Fruit fly (Drosophila melanogaster) S2 (cell line): ENCODE data around the gene CG13698.

Experiments used
- CG8478 ChIP-seq: fragments of >200 bp; optimal IDR thresholded peaks from 2 replicates; lab custom pipeline; 2018
- CTCF ChIP-seq, 2 experiments: fragments of >200 bp; optimal IDR thresholded peaks; 2 replicates each; lab custom pipeline; 2018

The CG13698 gene

DNA sequence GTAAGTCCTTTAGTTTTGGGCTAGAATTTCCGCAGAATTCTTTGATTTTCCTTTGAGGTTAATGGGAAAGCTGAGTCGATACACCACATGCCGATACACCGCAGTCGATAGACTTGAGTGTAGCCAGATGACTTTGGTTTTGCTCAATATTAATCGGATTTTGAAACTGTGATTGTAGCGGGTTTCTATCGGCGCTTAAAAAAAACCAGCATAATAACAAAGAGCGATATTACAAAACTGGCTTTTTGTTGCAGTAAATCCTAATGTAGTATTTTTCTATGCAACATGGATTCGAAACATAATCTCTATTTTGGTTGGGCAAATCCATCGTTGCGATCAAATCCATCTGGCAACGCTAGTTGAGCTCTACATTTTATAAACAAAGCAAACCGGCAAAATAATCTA lies 3.5 kb upstream of the CG13698 start, which contains the start of the genes Polr3D and mus304:
TSS of gene Polr3D (minus strand) at position 116 of the 405 bp plus-strand sequence.
TSS of gene mus304 (plus strand) at position 356 of the 405 bp plus-strand sequence.
- peak in 1 of 2 experiments; percentile 9 for TF ChIP-seq CTCF (optimal IDR thresholded peaks at IDR 0.05; lab: Kevin White, UChicago)
- TF ChIP-seq CG8478 (lab: Kevin White, UChicago): no peak

DNA sequence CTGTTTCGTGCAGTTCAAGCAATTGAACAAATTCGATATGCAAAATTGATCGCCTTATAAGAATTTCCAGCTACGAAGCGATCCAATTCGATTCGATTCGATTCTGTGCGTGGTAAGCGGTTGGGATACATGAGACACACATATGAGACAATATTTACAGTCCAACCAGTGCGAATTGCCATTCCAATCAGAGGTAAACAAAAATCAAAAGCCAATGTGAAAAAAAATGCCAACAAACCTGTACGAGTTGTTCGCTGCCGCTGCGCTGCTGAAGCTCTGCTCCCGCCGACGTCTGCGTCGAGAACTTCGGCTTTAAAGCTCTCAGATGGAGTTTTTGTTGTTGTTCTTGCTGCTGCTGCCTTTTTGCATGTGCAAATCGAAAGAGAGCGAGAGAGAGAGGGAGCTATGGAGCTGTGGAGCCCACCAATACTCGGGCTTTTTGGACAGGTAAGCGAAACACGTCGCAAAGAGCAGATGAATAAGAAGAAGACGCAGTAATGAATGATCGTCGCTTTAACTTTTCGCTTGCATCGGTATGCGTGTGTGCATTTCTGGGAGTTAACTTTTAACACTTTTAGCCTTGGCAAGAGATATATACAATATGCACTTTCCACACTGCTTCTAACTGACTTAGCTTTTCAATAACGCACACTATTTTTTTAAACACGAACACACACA lies 467 bp downstream of the CG13698 start:
- TF ChIP-seq CG8478 (lab: Kevin White, UChicago) (no peak), CTCF (optimal IDR thresholded peaks at IDR 0.05; lab: Kevin White, UChicago) (no peak)

DNA sequence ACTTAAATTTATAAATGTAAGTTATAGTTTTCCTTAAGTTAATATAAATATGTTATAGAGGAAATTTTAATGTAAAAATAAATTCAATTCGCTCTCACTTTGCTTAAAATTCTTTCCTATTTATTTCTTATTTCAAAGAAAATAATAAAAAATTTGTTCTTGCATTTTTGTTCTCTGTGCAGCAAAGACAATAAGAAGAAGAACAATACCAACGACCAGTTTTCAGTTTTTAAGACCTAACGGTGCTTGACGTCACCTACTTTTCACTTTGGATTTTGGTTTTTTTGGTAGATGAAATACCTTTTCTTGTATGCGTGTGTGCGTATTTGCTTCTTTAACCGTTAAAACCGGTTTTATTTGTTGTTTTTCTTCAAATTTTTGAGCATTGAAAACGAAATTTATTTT lies 3.8 kb downstream of the CG13698 start:
- TF ChIP-seq CG8478 (lab: Kevin White, UChicago) (no peak), CTCF (optimal IDR thresholded peaks at IDR 0.05; lab: Kevin White, UChicago) (no peak)

dm6 chr3L:18101421-18101996 lies 4.4 kb downstream of the CG13698 start:
- no peak for TF ChIP-seq CG8478 (lab: Kevin White, UChicago)
- no peak for TF ChIP-seq CTCF (optimal IDR thresholded peaks at IDR 0.05; lab: Kevin White, UChicago)

DNA sequence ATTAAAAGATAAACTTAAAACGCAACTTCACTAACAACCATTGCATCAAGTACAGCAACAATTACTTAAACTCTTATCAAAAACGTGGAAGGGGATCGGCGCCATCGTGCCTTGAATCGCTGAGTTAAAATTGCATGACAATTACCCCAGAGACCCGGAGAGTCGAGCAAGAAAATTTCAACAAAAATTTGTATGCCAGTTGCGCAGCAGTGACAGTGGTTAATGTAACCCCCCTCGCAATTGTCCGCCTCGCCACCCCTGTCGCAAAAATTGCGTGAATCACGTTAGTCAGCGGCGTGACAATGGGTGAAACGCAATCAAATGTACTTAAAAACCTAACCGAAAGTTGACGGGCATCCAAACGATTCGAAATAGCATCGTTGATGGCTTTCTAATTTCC lies 6.2 kb downstream of the CG13698 start:
- TF ChIP-seq CTCF (optimal IDR thresholded peaks at IDR 0.05; lab: Kevin White, UChicago): no peak
- TF ChIP-seq CG8478 (lab: Kevin White, UChicago): no peak

DNA sequence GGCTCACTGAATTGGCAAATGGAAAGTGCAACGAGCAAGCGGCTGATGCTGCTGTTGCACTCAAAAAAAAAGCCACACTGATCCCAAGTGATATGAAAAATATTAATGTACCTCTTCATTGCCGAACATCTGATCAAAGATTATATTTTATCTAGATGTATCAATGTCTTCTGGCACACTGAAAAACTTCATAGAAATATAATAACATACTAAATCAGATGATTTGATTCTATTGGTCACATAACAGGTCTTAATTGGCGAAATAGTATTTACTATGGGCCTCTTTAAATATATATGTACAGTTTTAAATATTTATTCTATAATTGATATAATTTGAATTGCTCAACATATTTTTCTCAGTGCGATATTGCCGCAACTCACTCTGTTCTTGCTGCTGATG lies 9.2 kb downstream of the CG13698 start:
- no peak for TF ChIP-seq CG8478 (lab: Kevin White, UChicago)
- TF ChIP-seq CTCF (optimal IDR thresholded peaks at IDR 0.05; lab: Kevin White, UChicago): no peak

DNA sequence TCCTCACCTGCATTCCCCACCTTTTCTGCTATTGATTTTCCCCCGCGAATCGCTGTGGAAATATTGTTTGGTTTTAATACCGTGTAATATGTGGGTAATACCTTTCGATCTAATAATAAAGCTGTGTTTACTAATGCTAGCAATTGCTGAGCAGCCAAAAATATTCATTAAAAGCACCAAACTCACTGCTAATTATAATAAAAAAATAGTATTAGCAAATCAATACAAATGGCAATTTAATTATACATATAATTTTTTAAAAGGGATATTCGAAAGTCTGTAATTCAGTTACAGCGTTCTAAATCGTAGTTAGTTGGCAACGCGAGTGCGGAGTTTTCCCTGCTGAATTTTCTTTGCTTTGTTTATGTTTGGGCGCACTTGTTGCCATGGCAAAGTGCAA lies 12.1 kb downstream of the CG13698 start:
- TF ChIP-seq CG8478 (lab: Kevin White, UChicago): no peak
- TF ChIP-seq CTCF (optimal IDR thresholded peaks at IDR 0.05; lab: Kevin White, UChicago): no peak

- TF ChIP-seq CTCF (optimal IDR thresholded peaks at IDR 0.05; lab: Kevin White, UChicago) (peak; percentile 35 to 65), CG8478 (lab: Kevin White, UChicago) (no peak)
These were observed 17.9 kb downstream of the CG13698 start for dm6 chr3L:18088027-18088426.

DNA sequence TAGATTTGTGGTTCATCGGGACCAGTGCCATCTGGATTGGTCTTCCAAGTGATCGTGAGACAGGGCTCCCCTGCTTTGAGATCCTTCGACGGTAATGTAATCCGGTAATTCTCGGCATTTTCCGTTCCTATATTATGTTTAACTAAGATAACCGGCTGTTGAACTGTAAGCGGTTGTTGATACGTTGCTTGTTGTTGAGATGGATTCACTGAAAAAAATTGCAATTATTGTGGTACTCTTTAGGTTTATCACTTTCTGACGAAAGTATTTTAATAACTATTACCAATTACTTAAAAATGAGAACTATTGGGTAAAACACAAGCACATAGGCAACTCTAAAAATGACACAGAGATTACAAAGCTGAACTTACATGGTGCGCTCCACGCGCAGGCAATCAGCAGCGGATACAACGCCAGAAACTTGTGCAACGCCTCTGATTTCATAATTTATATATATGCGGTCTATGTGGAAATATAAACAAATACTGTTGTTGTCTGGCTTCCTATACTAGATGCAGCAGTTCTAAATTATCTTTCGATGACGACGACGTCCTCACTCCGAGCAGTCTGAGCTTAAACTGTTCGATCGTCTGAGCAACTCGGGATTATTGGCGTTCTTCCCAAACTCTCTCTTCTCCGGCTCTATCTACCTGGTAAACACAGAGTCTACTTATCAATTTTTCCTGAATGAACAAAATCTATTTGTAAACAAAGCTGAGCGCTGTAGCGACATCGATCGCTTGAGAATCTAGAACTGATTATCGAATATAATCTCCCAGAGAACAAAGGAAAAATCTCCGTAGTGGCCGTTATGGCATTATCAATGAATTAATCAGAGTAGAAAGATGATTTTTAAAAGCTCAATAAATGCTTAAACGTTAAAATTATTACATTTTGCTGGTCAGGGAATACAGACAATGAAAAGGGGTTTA lies 18.9 kb downstream of the CG13698 start, which contains the start of gene CG34253:
TSS of gene CG34253 (minus strand) at position 567 of the 932 bp plus-strand sequence.
- TF ChIP-seq CG8478 (lab: Kevin White, UChicago): no peak
- no peak for TF ChIP-seq CTCF (optimal IDR thresholded peaks at IDR 0.05; lab: Kevin White, UChicago)

DNA sequence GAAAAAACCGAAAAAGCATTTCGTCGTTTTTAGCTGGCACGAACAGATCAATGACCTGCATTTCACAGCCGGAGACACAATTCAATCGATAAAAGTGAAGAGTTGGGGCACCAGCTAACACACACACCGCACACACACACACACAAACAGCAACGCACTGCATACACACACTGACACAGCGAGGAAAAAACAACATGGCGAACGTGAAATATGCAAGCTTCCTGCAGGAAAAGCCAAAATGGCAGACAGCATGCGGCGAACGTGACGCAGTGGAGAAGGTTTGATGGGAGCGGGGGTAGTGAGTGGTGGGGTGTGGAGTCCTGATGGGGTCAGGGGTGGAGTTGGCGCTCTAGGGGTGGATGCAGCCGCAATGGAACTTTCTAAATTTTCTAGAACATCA lies 22.0 kb downstream of the CG13698 start:
- TF ChIP-seq CG8478 (lab: Kevin White, UChicago) (no peak), CTCF (optimal IDR thresholded peaks at IDR 0.05; lab: Kevin White, UChicago) (no peak)

DNA sequence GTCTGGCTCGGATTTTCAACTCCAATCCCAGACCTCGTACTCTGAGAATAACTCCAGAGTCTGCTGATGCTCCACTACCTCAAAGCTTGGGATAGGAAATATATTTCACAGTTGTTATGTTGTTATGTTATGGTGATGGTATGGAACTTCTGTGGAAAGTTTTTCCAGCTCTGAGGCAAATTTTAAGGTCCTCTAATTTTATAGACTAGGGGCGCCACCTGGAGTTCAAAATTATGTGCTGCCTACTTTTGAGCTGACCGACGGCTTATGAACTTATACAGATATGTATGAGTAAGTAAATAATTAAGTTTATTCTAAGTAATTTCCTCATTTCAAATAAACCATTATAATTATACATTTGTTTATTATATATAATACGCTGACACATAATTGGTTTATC lies 22.5 kb downstream of the CG13698 start:
- no peak for TF ChIP-seq CG8478 (lab: Kevin White, UChicago)
- TF ChIP-seq CTCF (optimal IDR thresholded peaks at IDR 0.05; lab: Kevin White, UChicago): peak; percentile 69 to 86

dm6 chr3L:18081957-18082356 lies 24.0 kb downstream of the CG13698 start:
- TF ChIP-seq CTCF (optimal IDR thresholded peaks at IDR 0.05; lab: Kevin White, UChicago) (no peak), CG8478 (lab: Kevin White, UChicago) (no peak)

dm6 chr3L:18081494-18081893 lies 24.5 kb downstream of the CG13698 start:
- TF ChIP-seq CTCF (optimal IDR thresholded peaks at IDR 0.05; lab: Kevin White, UChicago) (no peak), CG8478 (lab: Kevin White, UChicago) (no peak)

DNA sequence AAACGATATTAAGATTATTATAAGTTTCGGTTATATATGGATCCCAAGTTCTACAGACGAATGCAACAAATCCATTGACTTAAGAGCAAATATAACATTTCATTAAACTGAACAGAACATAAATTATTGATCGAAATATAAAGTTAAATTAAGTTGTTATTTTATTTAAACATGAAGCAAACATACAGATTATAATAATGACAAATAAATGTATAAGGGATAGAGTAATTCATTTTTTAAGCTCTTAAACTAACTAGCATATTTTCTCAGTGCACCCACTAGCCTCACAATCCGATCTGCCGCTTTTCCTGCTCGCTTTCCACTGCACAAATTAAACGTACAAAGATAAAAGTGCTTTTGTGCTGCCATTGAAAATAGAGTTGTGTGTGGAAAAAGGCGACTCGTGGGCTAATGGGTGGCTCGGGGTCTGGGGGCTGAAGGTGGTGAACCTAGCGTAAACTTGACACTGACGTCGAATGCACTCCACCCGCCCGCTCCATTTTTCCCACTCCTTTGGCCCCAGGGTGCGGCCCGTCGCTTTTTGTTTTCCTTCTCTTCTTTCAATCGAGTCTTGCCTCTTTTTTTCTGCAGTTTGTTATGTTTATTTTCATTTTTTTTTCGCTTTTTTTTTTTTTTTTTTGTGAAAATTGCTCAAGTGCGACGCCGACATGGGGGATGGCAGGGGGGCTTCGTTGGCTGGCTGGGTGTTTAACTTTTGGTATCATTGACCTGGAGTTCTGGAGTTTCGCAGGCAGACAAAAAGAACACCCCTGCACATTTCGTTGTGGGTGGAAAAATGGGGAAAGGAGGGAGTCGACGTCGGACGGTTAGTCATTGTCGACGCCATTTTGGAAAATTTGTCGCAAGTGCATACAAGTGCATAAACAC lies 26.1 kb downstream of the CG13698 start:
- TF ChIP-seq CTCF (optimal IDR thresholded peaks at IDR 0.05; lab: Kevin White, UChicago) (no peak), CG8478 (lab: Kevin White, UChicago) (no peak)
